Worm (Caenorhabditis elegans): Measurements from ENCODE around the gene aexr-3.

Gene aexr-3

DNA sequence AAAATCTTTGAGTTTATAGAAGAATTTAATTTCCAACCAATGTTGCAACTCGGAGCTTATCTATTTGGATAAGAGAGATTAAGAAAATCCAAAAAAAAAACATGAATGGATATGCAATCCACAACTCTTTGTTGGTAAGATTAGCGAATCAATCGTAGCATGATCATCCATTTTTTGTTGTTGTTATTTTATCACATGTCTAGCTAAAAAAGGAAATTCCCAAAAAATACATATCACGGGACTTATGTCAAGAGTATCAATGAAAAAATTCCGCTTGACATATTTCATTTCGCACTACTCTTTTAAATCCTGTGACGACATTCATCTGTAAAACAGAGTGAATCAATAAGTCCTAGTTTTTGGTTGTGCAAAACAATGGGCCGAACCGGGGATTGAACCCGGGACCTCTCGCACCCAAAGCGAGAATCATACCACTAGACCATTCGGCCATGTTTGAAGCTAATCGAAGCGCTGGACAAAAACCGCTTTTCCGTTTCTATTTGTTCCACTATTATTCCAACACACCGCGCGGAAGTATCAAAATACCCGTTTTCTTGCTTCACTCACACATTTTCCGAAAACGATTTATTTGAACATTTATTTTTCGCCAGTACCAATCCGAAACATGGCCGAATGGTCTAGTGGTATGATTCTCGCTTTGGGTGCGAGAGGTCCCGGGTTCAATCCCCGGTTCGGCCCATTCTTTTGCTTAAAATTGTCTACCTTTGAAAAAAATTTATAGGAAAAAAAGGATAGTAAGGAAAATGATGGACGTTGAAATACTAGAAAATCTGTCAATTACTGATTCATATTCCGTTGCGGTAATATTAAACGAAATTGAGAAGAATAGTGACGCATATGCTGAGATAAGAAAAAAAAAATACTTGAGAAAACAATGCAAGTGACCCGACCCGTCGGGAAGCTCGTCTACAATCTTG, 8.4 kb upstream of the aexr-3 start (continued):
- TF ChIP-seq nhr-10 (tag; optimal IDR thresholded peaks at IDR 0.05) (no peak), unc-39 (tag; optimal IDR thresholded peaks at IDR 0.05) (no peak), ZK546.5 (tag; optimal IDR thresholded peaks at IDR 0.05) (no peak), aly-2 (tag; optimal IDR thresholded peaks at IDR 0.05) (no peak), Y75B8A.6 (GFP tag; IDR thresholded peaks at IDR 0.05) (no peak), ces-1 (GFP tag; optimal IDR thresholded peaks at IDR 0.05) (no peak), fkh-10 (GFP tag; optimal IDR thresholded peaks at IDR 0.05) (no peak), F10B5.3 (tag; optimal IDR thresholded peaks at IDR 0.05) (peak; percentile 7), mxl-3 (GFP tag; optimal IDR thresholded peaks at IDR 0.05) (peak; percentile 13), lin-29 (GFP tag; IDR thresholded peaks at IDR 0.05) (no peak), spr-3 (GFP tag; optimal IDR thresholded peaks at IDR 0.05) (no peak), T26A8.4 (GFP tag; IDR thresholded peaks at IDR 0.05) (no peak), F37D6.2 (tag; optimal IDR thresholded peaks at IDR 0.05) (no peak), snpc-1.2 (GFP tag; IDR thresholded peaks at IDR 0.05) (peak; percentile 70), ceh-44 (GFP tag; IDR thresholded peaks at IDR 0.05) (no peak; the same call in 1 of the 2 replicates), nhr-102 (tag; optimal IDR thresholded peaks at IDR 0.05) (peak; percentile 63), unc-130 (GFP tag; optimal IDR thresholded peaks at IDR 0.05) (no peak), ceh-20 (GFP tag; IDR thresholded peaks at IDR 0.05) (no peak), ztf-7 (tag; optimal IDR thresholded peaks at IDR 0.05) (peak; percentile 41), madf-9 (GFP tag; conservative IDR thresholded peaks at IDR 0.05) (peak; percentile 51; the same call in 1 of the 2 replicates), arid-1 (GFP tag; conservative IDR thresholded peaks at IDR 0.05) (0 out of 2 replicates have a peak, but pooled peaks have one; percentile 18), nhr-76 (tag; optimal IDR thresholded peaks at IDR 0.05) (no peak), egl-27 (tag; optimal IDR thresholded peaks at IDR 0.05) (no peak), F49E8.2 (tag; optimal IDR thresholded peaks at IDR 0.05; ENCODE audit: borderline replicate concordance) (peak; percentile 8), nhr-77 (tag; optimal IDR thresholded peaks at IDR 0.05) (no peak), pqm-1 (tag; optimal IDR thresholded peaks at IDR 0.05) (no peak), hmg-1.1 (GFP tag; IDR thresholded peaks at IDR 0.05) (peak; percentile 66), dmd-8 (GFP tag; IDR thresholded peaks at IDR 0.05) (no peak), R02D3.7 (tag; optimal IDR thresholded peaks at IDR 0.05) (no peak), F26F4.8 (GFP tag; conservative IDR thresholded peaks at IDR 0.05) (no peak), zip-11 (GFP tag; IDR thresholded peaks at IDR 0.05) (no peak), dve-1 (tag; optimal IDR thresholded peaks at IDR 0.05; ENCODE audit: insufficient read depth) (peak; percentile 20), madf-5 (GFP tag; IDR thresholded peaks at IDR 0.05) (no peak), ZK337.2 (GFP tag; IDR thresholded peaks at IDR 0.05) (no peak), snpc-4 (tag; optimal IDR thresholded peaks at IDR 0.05) (no peak), nhr-11 (tag; optimal IDR thresholded peaks at IDR 0.05) (no peak), ztf-11 (tag; optimal IDR thresholded peaks at IDR 0.05) (no peak), zfp-2 (tag; optimal IDR thresholded peaks at IDR 0.05) (no peak), ceh-32 (tag; optimal IDR thresholded peaks at IDR 0.05; ENCODE audit: poor library complexity) (no peak), lin-13 (GFP tag; optimal IDR thresholded peaks at IDR 0.05) (peak; percentile 29), tag-97 (GFP tag; IDR thresholded peaks at IDR 0.05) (no peak), ctbp-1 (GFP tag; IDR thresholded peaks at IDR 0.05) (peak; percentile 42), mdl-1 (tag; optimal IDR thresholded peaks at IDR 0.05) (no peak), pha-4 (GFP tag; IDR thresholded peaks at IDR 0.05) (peak; percentile 51; the same call in 1 of the 2 replicates), pha-4 (tag; optimal IDR thresholded peaks at IDR 0.05) (no peak), nhr-25 (tag; optimal IDR thresholded peaks at IDR 0.05; ENCODE audit: borderline replicate concordance, insufficient read depth) (peak; percentile 12), ama-1 (optimal IDR thresholded peaks at IDR 0.05) (no peak), daf-8 (GFP tag; IDR thresholded peaks at IDR 0.05) (no peak), ceh-82 (tag; optimal IDR thresholded peaks at IDR 0.05) (no peak), aha-1 (tag) (peak; percentile 53)
